Fruit fly (Drosophila melanogaster) whole organism, embryonic: ENCODE results near the gene CG18788.
A peak's percentile ranks its signal among the peaks of the same experiment; 100 is the strongest.

ENCODE experiments used
- BEAF-32 ChIP-seq: fragments of 200-800 bp; sonication (Bioruptor generic); optimal IDR thresholded peaks from 3 replicates; lab custom pipeline; 2017; ENCODE audit warnings: missing biosample characterization, missing genetic modification characterization, mild to moderate bottlenecking, moderate library complexity, missing genetic modification reagents
- CG10209 ChIP-seq: fragments of 200-800 bp; sonication (Bioruptor generic); optimal IDR thresholded peaks from 3 replicates; lab custom pipeline; 2017; ENCODE audit warnings: missing biosample characterization, mild to moderate bottlenecking, missing genetic modification characterization, missing genetic modification reagents
- CG10274 ChIP-seq: fragments of 200-800 bp; sonication (Bioruptor generic); optimal IDR thresholded peaks from 3 replicates; lab custom pipeline; 2017; ENCODE audit warnings: missing biosample characterization, mild to moderate bottlenecking, missing genetic modification characterization
- CG12219 ChIP-seq: fragments of 200-800 bp; sonication (Bioruptor generic); optimal IDR thresholded peaks from 3 replicates; lab custom pipeline; 2018; ENCODE audit warnings: missing biosample characterization, mild to moderate bottlenecking, missing genetic modification characterization
- CG12769 ChIP-seq: fragments of 200-800 bp; sonication (Bioruptor generic); optimal IDR thresholded peaks from 2 replicates; lab custom pipeline; 2019; ENCODE audit warnings: missing biosample characterization, mild to moderate bottlenecking, missing genetic modification characterization, moderate library complexity
- CG12942 ChIP-seq: fragments of 200-800 bp; sonication (Bioruptor generic); optimal IDR thresholded peaks from 3 replicates; lab custom pipeline; 2016; ENCODE audit warnings: missing biosample characterization, missing genetic modification characterization
- CG14965 ChIP-seq: fragments of 200-800 bp; sonication (Bioruptor generic); optimal IDR thresholded peaks from 2 replicates; lab custom pipeline; 2016; ENCODE audit warnings: missing biosample characterization, missing genetic modification characterization, borderline replicate concordance
- CG17359 ChIP-seq: fragments of 200-800 bp; sonication (Bioruptor generic); optimal IDR thresholded peaks from 3 replicates; lab custom pipeline; 2018; ENCODE audit warnings: missing biosample characterization, mild to moderate bottlenecking, missing genetic modification characterization, moderate library complexity
- CG17361 ChIP-seq: fragments of 200-800 bp; sonication (Bioruptor generic); IDR thresholded peaks from 3 replicates; pipeline ENCODE4 v1.3.6; 2022; ENCODE audit warnings: missing biosample characterization, missing genetic modification characterization
- CG3407 ChIP-seq: fragments of 200-800 bp; sonication (Bioruptor generic); optimal IDR thresholded peaks from 2 replicates; lab custom pipeline; 2018; ENCODE audit warnings: missing biosample characterization, mild to moderate bottlenecking, missing genetic modification characterization
- CG3726 ChIP-seq: fragments of 200-800 bp; sonication (Bioruptor generic); IDR thresholded peaks from 3 replicates; pipeline ENCODE4, ENCODE4 v1.3.6; 2022; ENCODE audit warnings: missing biosample characterization, missing genetic modification characterization
- CG7372 ChIP-seq: fragments of 200-800 bp; sonication (Bioruptor generic); IDR thresholded peaks from 2 replicates; pipeline ENCODE4 v1.3.6; 2022; ENCODE audit warnings: missing biosample characterization, missing genetic modification characterization
- CG9727 ChIP-seq: fragments of 200-800 bp; sonication (Bioruptor generic); optimal IDR thresholded peaks from 3 replicates; lab custom pipeline; 2017; ENCODE audit warnings: missing biosample characterization, mild to moderate bottlenecking, missing genetic modification characterization
- CG9797 ChIP-seq: fragments of 200-800 bp; sonication (Bioruptor generic); optimal IDR thresholded peaks from 3 replicates; lab custom pipeline; 2018; ENCODE audit warnings: missing biosample characterization, mild to moderate bottlenecking, missing genetic modification characterization
- Doc3 ChIP-seq: fragments of 200-800 bp; sonication (Bioruptor generic); IDR thresholded peaks from 3 replicates; pipeline ENCODE4 v1.3.6; 2022; ENCODE audit warnings: missing biosample characterization, missing genetic modification characterization; ENCODE audit not compliant: partially characterized antibody
- Dref ChIP-seq: fragments of 200-800 bp; sonication (Bioruptor generic); IDR thresholded peaks from 2 replicates; pipeline ENCODE4 v1.3.6; 2022; ENCODE audit warnings: missing biosample characterization, missing genetic modification characterization
- Elba2 ChIP-seq: fragments of 200-800 bp; sonication (Bioruptor generic); optimal IDR thresholded peaks from 3 replicates; lab custom pipeline; 2016; ENCODE audit warnings: missing biosample characterization, missing genetic modification characterization
- Ets65A ChIP-seq: fragments of 200-800 bp; sonication (Bioruptor generic); peaks from one replicate; lab custom pipeline; 2016; ENCODE audit warnings: missing biosample characterization, missing genetic modification characterization
- Fer2 ChIP-seq: fragments of 200-800 bp; sonication (Bioruptor generic); optimal IDR thresholded peaks from 2 replicates; lab custom pipeline; 2018; ENCODE audit warnings: missing biosample characterization, mild to moderate bottlenecking, missing genetic modification characterization, moderate library complexity
- HLH4C ChIP-seq: fragments of 200-800 bp; sonication (Bioruptor generic); IDR thresholded peaks from 3 replicates; pipeline ENCODE4 v1.3.6; 2022; ENCODE audit warnings: missing biosample characterization, missing genetic modification characterization; ENCODE audit not compliant: partially characterized antibody
- Hmx ChIP-seq: fragments of 200-800 bp; sonication (Bioruptor generic); optimal IDR thresholded peaks from 2 replicates; lab custom pipeline; 2016; ENCODE audit warnings: missing biosample characterization, missing genetic modification characterization
- Hr78 ChIP-seq, 2 experiments: fragments of 200-800 bp in 1 of 2; fragments of >200 bp in 1 of 2; sonication (Bioruptor generic) in 1 of 2; optimal IDR thresholded peaks; 2 replicates each; lab custom pipeline; 2017 to 2019; ENCODE audit warnings: missing biosample characterization in 2 of 2, missing genetic modification characterization in 2 of 2, mild to moderate bottlenecking in 1 of 2, moderate library complexity in 1 of 2
- Max ChIP-seq: fragments of 200-800 bp; sonication (Bioruptor generic); optimal IDR thresholded peaks from 2 replicates; lab custom pipeline; 2016; ENCODE audit warnings: missing biosample characterization, mild to moderate bottlenecking, missing genetic modification characterization
- Meics ChIP-seq: fragments of 200-800 bp; sonication (Bioruptor generic); optimal IDR thresholded peaks from 2 replicates; lab custom pipeline; 2017; ENCODE audit warnings: missing biosample characterization, mild to moderate bottlenecking, missing genetic modification characterization
- NfI ChIP-seq: fragments of 200-800 bp; sonication (Bioruptor generic); optimal IDR thresholded peaks from 3 replicates; lab custom pipeline; 2018; ENCODE audit warnings: missing biosample characterization, mild to moderate bottlenecking, missing genetic modification characterization, moderate library complexity
- Ssrp ChIP-seq: fragments of 200-800 bp; sonication (Bioruptor generic); optimal IDR thresholded peaks from 2 replicates; lab custom pipeline; 2018; ENCODE audit warnings: missing biosample characterization, mild to moderate bottlenecking, missing genetic modification characterization, moderate library complexity
- aop ChIP-seq: fragments of 200-800 bp; sonication (Bioruptor generic); IDR thresholded peaks from 2 replicates; pipeline ENCODE4 v1.3.6; 2022; ENCODE audit warnings: missing biosample characterization, missing genetic modification characterization
- ato ChIP-seq: fragments of 200-800 bp; sonication (Bioruptor generic); IDR thresholded peaks from 2 replicates; pipeline ENCODE4 v1.3.6; 2022; ENCODE audit warnings: missing biosample characterization, missing genetic modification characterization; ENCODE audit not compliant: partially characterized antibody
- bbx ChIP-seq: fragments of 200-800 bp; sonication (Bioruptor generic); IDR thresholded peaks from 2 replicates; pipeline ENCODE4 v1.3.6; 2022; ENCODE audit warnings: missing biosample characterization, missing genetic modification characterization; ENCODE audit not compliant: partially characterized antibody
- dm ChIP-seq: fragments of 200-800 bp; sonication (Bioruptor generic); optimal IDR thresholded peaks from 3 replicates; lab custom pipeline; 2016; ENCODE audit warnings: missing biosample characterization, missing genetic modification characterization
- exex ChIP-seq: fragments of 200-800 bp; sonication (Bioruptor generic); optimal IDR thresholded peaks from 4 replicates; lab custom pipeline; 2018; ENCODE audit warnings: missing biosample characterization, mild to moderate bottlenecking, missing genetic modification characterization, moderate library complexity
- ftz-f1 ChIP-seq: fragments of 200-800 bp; sonication (Bioruptor generic); optimal IDR thresholded peaks from 2 replicates; lab custom pipeline; 2016; ENCODE audit warnings: missing biosample characterization, missing genetic modification characterization
- ham ChIP-seq: fragments of 200-800 bp; sonication (Bioruptor generic); IDR thresholded peaks from 2 replicates; pipeline ENCODE4 v1.3.6; 2022; ENCODE audit warnings: missing biosample characterization, missing genetic modification characterization
- her ChIP-seq: fragments of 200-800 bp; sonication (Bioruptor generic); optimal IDR thresholded peaks from 2 replicates; lab custom pipeline; 2016; ENCODE audit warnings: missing biosample characterization, missing genetic modification characterization
- ind ChIP-seq: fragments of 200-800 bp; sonication (Bioruptor generic); optimal IDR thresholded peaks from 3 replicates; lab custom pipeline; 2016; ENCODE audit warnings: missing biosample characterization, missing genetic modification characterization
- jigr1 ChIP-seq: fragments of 200-800 bp; sonication (Bioruptor generic); IDR thresholded peaks from 3 replicates; pipeline ENCODE4 v1.3.6; 2022; ENCODE audit warnings: missing biosample characterization, missing genetic modification characterization
- nerfin-2 ChIP-seq: fragments of 200-800 bp; sonication (Bioruptor generic); IDR thresholded peaks from 2 replicates; pipeline ENCODE4 v1.3.6; 2022; ENCODE audit warnings: missing biosample characterization, missing genetic modification characterization; ENCODE audit not compliant: partially characterized antibody
- p53 ChIP-seq: fragments of 200-800 bp; sonication (Bioruptor generic); optimal IDR thresholded peaks from 2 replicates; lab custom pipeline; 2016; ENCODE audit warnings: missing biosample characterization, missing genetic modification characterization
- phol ChIP-seq: fragments of 200-800 bp; sonication (Bioruptor generic); optimal IDR thresholded peaks from 3 replicates; lab custom pipeline; 2018; ENCODE audit warnings: missing biosample characterization, mild to moderate bottlenecking, missing genetic modification characterization, moderate library complexity
- pum ChIP-seq: fragments of 200-800 bp; sonication (Bioruptor generic); optimal IDR thresholded peaks from 2 replicates; lab custom pipeline; 2016; ENCODE audit warnings: missing biosample characterization, missing genetic modification characterization
- sens-2 ChIP-seq: fragments of 200-800 bp; sonication (Bioruptor generic); IDR thresholded peaks from 2 replicates; pipeline ENCODE4 v1.3.6; 2022; ENCODE audit warnings: missing biosample characterization, missing genetic modification characterization
- so ChIP-seq: fragments of 200-800 bp; sonication (Bioruptor generic); IDR thresholded peaks from 3 replicates; pipeline ENCODE4 v1.3.6; 2022; ENCODE audit warnings: missing biosample characterization, missing genetic modification characterization
- sob ChIP-seq: fragments of 200-800 bp; sonication (Bioruptor generic); IDR thresholded peaks from 2 replicates; pipeline ENCODE4 v1.3.6; 2022; ENCODE audit warnings: missing biosample characterization, missing genetic modification characterization
- tin ChIP-seq: fragments of 200-800 bp; sonication (Bioruptor generic); optimal IDR thresholded peaks from 3 replicates; lab custom pipeline; 2016; ENCODE audit warnings: missing biosample characterization, missing genetic modification characterization
- vnd ChIP-seq: fragments of 200-800 bp; sonication (Bioruptor generic); IDR thresholded peaks from 3 replicates; pipeline ENCODE4 v1.3.6; 2022; ENCODE audit warnings: missing biosample characterization, missing genetic modification characterization; ENCODE audit not compliant: partially characterized antibody

CG18788 gene

dm6 chr2L:12025505-12025904 lies 8.5 kb upstream of the CG18788 start (continued):
- TF ChIP-seq CG12942 (GFP tag; lab: Kevin White, UChicago) (no peak), CG17361 (GFP tag; lab: Robert Waterston, UW) (no peak), vnd (GFP tag; lab: Robert Waterston, UW) (no peak), CG9727 (no peak), nerfin-2 (GFP tag; lab: Robert Waterston, UW) (no peak), CG10209 (GFP tag; lab: Kevin White, UChicago) (peak; percentile 13), phol (tag; lab: Kevin White, UChicago) (no peak), aop (GFP tag; lab: Robert Waterston, UW) (no peak), ftz-f1 (no peak), Meics (GFP tag; lab: Kevin White, UChicago) (no peak), sens-2 (GFP tag; lab: Robert Waterston, UW) (no peak), bbx (GFP tag; lab: Robert Waterston, UW) (no peak), Hr78 (GFP tag; optimal IDR thresholded peaks at IDR 0.05; lab: Kevin White, UChicago) (no peak), CG17359 (peak; percentile 7), CG10274 (GFP tag; lab: Kevin White, UChicago) (peak; percentile 98), dm (GFP tag; lab: Kevin White, UChicago) (no peak), Dref (GFP tag; lab: Robert Waterston, UW) (no peak), CG7372 (GFP tag; lab: Robert Waterston, UW) (no peak), CG12769 (tag; lab: Kevin White, UChicago) (peak; percentile 83), Max (no peak), CG14965 (no peak), NfI (GFP tag; lab: Kevin White, UChicago) (peak; percentile 8), ind (GFP tag; lab: Kevin White, UChicago) (peak; percentile 0), sob (GFP tag; lab: Robert Waterston, UW) (0 out of 2 replicates have a peak, but pooled peaks have one; percentile 31), CG3726 (GFP tag; lab: Robert Waterston, UW) (no peak), BEAF-32 (GFP tag; lab: Kevin White, UChicago) (no peak), CG9797 (no peak), jigr1 (GFP tag; lab: Robert Waterston, UW) (no peak), pum (GFP tag; lab: Kevin White, UChicago) (no peak), CG12219 (GFP tag; lab: Kevin White, UChicago) (peak; percentile 3), ato (GFP tag; lab: Robert Waterston, UW) (no peak), p53 (GFP tag; lab: Kevin White, UChicago) (no peak), Ets65A (GFP tag; lab: Kevin White, UChicago) (peak; percentile 70), Hmx (GFP tag; lab: Kevin White, UChicago) (no peak), CG3407 (no peak), so (GFP tag; lab: Robert Waterston, UW) (no peak), tin (GFP tag; lab: Kevin White, UChicago) (no peak), Fer2 (tag; lab: Kevin White, UChicago) (no peak), Ssrp (tag; lab: Kevin White, UChicago) (no peak), ham (GFP tag; lab: Robert Waterston, UW) (no peak), her (no peak), exex (tag; lab: Kevin White, UChicago) (no peak), Doc3 (no peak), HLH4C (GFP tag; lab: Robert Waterston, UW) (no peak), Elba2 (no peak)
